Fruit fly (Drosophila melanogaster) whole organism, embryonic: ENCODE data around the gene CG7333.

Source experiments
- Aef1 ChIP-seq: fragments of 200-800 bp; sonication (Bioruptor generic); IDR thresholded peaks from 3 replicates; pipeline ENCODE4 v1.3.6; 2022; ENCODE audit warnings: missing biosample characterization, missing genetic modification characterization
- Antp ChIP-seq: fragments of 200-800 bp; sonication (Bioruptor generic); optimal IDR thresholded peaks from 3 replicates; lab custom pipeline; 2016; ENCODE audit warnings: missing biosample characterization, missing genetic modification characterization
- B-H2 ChIP-seq: fragments of 200-800 bp; sonication (Bioruptor generic); optimal IDR thresholded peaks from 2 replicates; lab custom pipeline; 2018; ENCODE audit warnings: missing biosample characterization, mild to moderate bottlenecking, missing genetic modification characterization
- CG10267 ChIP-seq: fragments of 200-800 bp; sonication (Bioruptor generic); optimal IDR thresholded peaks from 2 replicates; lab custom pipeline; 2018; ENCODE audit warnings: missing biosample characterization, mild to moderate bottlenecking, missing genetic modification characterization, moderate library complexity
- CG10366 ChIP-seq: fragments of 200-800 bp; sonication (Bioruptor generic); IDR thresholded peaks from 2 replicates; pipeline ENCODE4 v1.3.6; 2022; ENCODE audit warnings: missing biosample characterization, missing genetic modification characterization
- CG10543 ChIP-seq: fragments of 200-800 bp; sonication (Bioruptor generic); optimal IDR thresholded peaks from 3 replicates; lab custom pipeline; 2017; ENCODE audit warnings: missing biosample characterization, mild to moderate bottlenecking, missing genetic modification characterization, moderate library complexity
- CG10959 ChIP-seq: fragments of 200-800 bp; sonication (Bioruptor generic); IDR thresholded peaks from 2 replicates; pipeline ENCODE4 v1.3.6; 2022; ENCODE audit warnings: missing biosample characterization, missing genetic modification characterization
- CG11504 ChIP-seq: fragments of 200-800 bp; sonication (Bioruptor generic); optimal IDR thresholded peaks from 3 replicates; lab custom pipeline; 2019; ENCODE audit warnings: missing biosample characterization, mild to moderate bottlenecking, missing genetic modification characterization, moderate library complexity
- CG12659 ChIP-seq: fragments of 200-800 bp; sonication (Bioruptor generic); optimal IDR thresholded peaks from 3 replicates; lab custom pipeline; 2017; ENCODE audit warnings: mild to moderate bottlenecking, missing biosample characterization, missing genetic modification reagents, missing genetic modification characterization
- CG13287 ChIP-seq: fragments of 200-800 bp; sonication (Bioruptor generic); IDR thresholded peaks from 2 replicates; pipeline ENCODE4 v1.3.6; 2022; ENCODE audit warnings: missing biosample characterization, missing genetic modification characterization; ENCODE audit not compliant: partially characterized antibody
- CG14014 ChIP-seq: fragments of 200-800 bp; sonication (Bioruptor generic); IDR thresholded peaks from 2 replicates; pipeline ENCODE4 v1.3.6; 2022; ENCODE audit warnings: missing biosample characterization, missing genetic modification characterization
- CG14860 ChIP-seq: fragments of 200-800 bp; sonication (Bioruptor generic); IDR thresholded peaks from 3 replicates; pipeline ENCODE4 v1.3.6; 2022; ENCODE audit warnings: missing biosample characterization, missing genetic modification characterization; ENCODE audit not compliant: partially characterized antibody
- CG1602 ChIP-seq: fragments of 200-800 bp; sonication (Bioruptor generic); optimal IDR thresholded peaks from 3 replicates; lab custom pipeline; 2016; ENCODE audit warnings: missing biosample characterization, missing genetic modification characterization
- CG16779 ChIP-seq: fragments of 200-800 bp; sonication (Bioruptor generic); IDR thresholded peaks from 2 replicates; pipeline ENCODE4 v1.3.6; 2022; ENCODE audit warnings: missing biosample characterization, missing genetic modification characterization
- CG18011 ChIP-seq: fragments of 200-800 bp; sonication (Bioruptor generic); optimal IDR thresholded peaks from 2 replicates; lab custom pipeline; 2017; ENCODE audit warnings: missing biosample characterization, missing genetic modification characterization, mild to moderate bottlenecking, moderate library complexity, missing genotype
- CG6791 ChIP-seq: fragments of 200-800 bp; sonication (Bioruptor generic); IDR thresholded peaks from 3 replicates; pipeline ENCODE4 v1.3.6; 2022; ENCODE audit warnings: missing biosample characterization, missing genetic modification characterization; ENCODE audit not compliant: partially characterized antibody
- CG7963 ChIP-seq: fragments of 200-800 bp; sonication (Bioruptor generic); IDR thresholded peaks from 3 replicates; pipeline ENCODE4 v1.3.6; 2022; ENCODE audit warnings: missing biosample characterization, missing genetic modification characterization; ENCODE audit not compliant: partially characterized antibody
- Dad ChIP-seq: fragments of 200-800 bp; sonication (Bioruptor generic); optimal IDR thresholded peaks from 3 replicates; lab custom pipeline; 2016; ENCODE audit warnings: missing biosample characterization, missing genetic modification characterization
- Dek ChIP-seq: fragments of 200-800 bp; sonication (Bioruptor generic); optimal IDR thresholded peaks from 3 replicates; lab custom pipeline; 2019; ENCODE audit warnings: missing biosample characterization, mild to moderate bottlenecking, missing genetic modification characterization, moderate library complexity
- Dip3 ChIP-seq: fragments of 200-800 bp; sonication (Bioruptor generic); optimal IDR thresholded peaks from 3 replicates; lab custom pipeline; 2016; ENCODE audit warnings: missing biosample characterization, missing genetic modification characterization
- E2f2 ChIP-seq: fragments of 200-800 bp; sonication (Bioruptor generic); IDR thresholded peaks from 2 replicates; pipeline ENCODE4 v1.3.6; 2022; ENCODE audit warnings: missing biosample characterization, missing genetic modification characterization
- Elba2 ChIP-seq: fragments of 200-800 bp; sonication (Bioruptor generic); optimal IDR thresholded peaks from 3 replicates; lab custom pipeline; 2016; ENCODE audit warnings: missing biosample characterization, missing genetic modification characterization
- H2.0 ChIP-seq: fragments of 200-800 bp; sonication (Bioruptor generic); IDR thresholded peaks from 2 replicates; pipeline ENCODE4 v1.3.6; 2022; ENCODE audit warnings: missing biosample characterization, missing genetic modification characterization
- Lpt ChIP-seq: fragments of >200 bp; optimal IDR thresholded peaks from 2 replicates; lab custom pipeline; 2018; ENCODE audit warnings: missing biosample characterization, missing genetic modification characterization
- MESR4 ChIP-seq: fragments of 200-800 bp; sonication (Bioruptor generic); optimal IDR thresholded peaks from 2 replicates; lab custom pipeline; 2018; ENCODE audit warnings: missing biosample characterization, mild to moderate bottlenecking, missing genetic modification characterization, moderate library complexity
- Med ChIP-seq: fragments of 200-800 bp; sonication (Bioruptor generic); peaks from one replicate; lab custom pipeline; 2016; ENCODE audit warnings: missing biosample characterization, missing genetic modification characterization, mild to moderate bottlenecking, inconsistent platforms, moderate library complexity
- Ptx1 ChIP-seq: fragments of 200-800 bp; sonication (Bioruptor generic); IDR thresholded peaks from 2 replicates; pipeline ENCODE4 v1.3.6; 2022; ENCODE audit warnings: missing biosample characterization, missing genetic modification characterization
- Sry-β ChIP-seq: fragments of 200-800 bp; sonication (Bioruptor generic); optimal IDR thresholded peaks from 2 replicates; lab custom pipeline; 2018; ENCODE audit warnings: missing biosample characterization, mild to moderate bottlenecking, missing genetic modification characterization, moderate library complexity
- Sry-δ ChIP-seq: fragments of 200-800 bp; sonication (Bioruptor generic); optimal IDR thresholded peaks from 2 replicates; lab custom pipeline; 2016; ENCODE audit warnings: missing biosample characterization, missing genetic modification characterization
- amos ChIP-seq: fragments of 200-800 bp; sonication (Bioruptor generic); IDR thresholded peaks from 2 replicates; pipeline ENCODE4 v1.3.6; 2022; ENCODE audit warnings: missing biosample characterization, missing genetic modification characterization; ENCODE audit not compliant: partially characterized antibody
- ato ChIP-seq: fragments of 200-800 bp; sonication (Bioruptor generic); IDR thresholded peaks from 2 replicates; pipeline ENCODE4 v1.3.6; 2022; ENCODE audit warnings: missing biosample characterization, missing genetic modification characterization; ENCODE audit not compliant: partially characterized antibody
- bab2 ChIP-seq: fragments of 200-800 bp; sonication (Bioruptor generic); optimal IDR thresholded peaks from 2 replicates; lab custom pipeline; 2016; ENCODE audit warnings: missing biosample characterization, missing genetic modification characterization
- bbx ChIP-seq: fragments of 200-800 bp; sonication (Bioruptor generic); IDR thresholded peaks from 2 replicates; pipeline ENCODE4 v1.3.6; 2022; ENCODE audit warnings: missing biosample characterization, missing genetic modification characterization; ENCODE audit not compliant: partially characterized antibody
- dimm ChIP-seq: fragments of 200-800 bp; sonication (Bioruptor generic); IDR thresholded peaks from 2 replicates; pipeline ENCODE4 v1.3.6; 2022; ENCODE audit warnings: missing biosample characterization, missing genetic modification characterization
- dysf ChIP-seq: fragments of 200-800 bp; sonication (Bioruptor generic); IDR thresholded peaks from 3 replicates; pipeline ENCODE4 v1.3.6; 2022; ENCODE audit warnings: missing biosample characterization, missing genetic modification characterization
- gro ChIP-seq: fragments of 200-800 bp; sonication (Bioruptor generic); optimal IDR thresholded peaks from 2 replicates; lab custom pipeline; 2016; ENCODE audit warnings: missing biosample characterization, missing genetic modification characterization
- hkb ChIP-seq, 2 experiments: fragments of 200-800 bp in 1 of 2; fragments of >200 bp in 1 of 2; sonication (Bioruptor generic) in 1 of 2; IDR thresholded peaks in 1 of 2; optimal IDR thresholded peaks in 1 of 2; 2 replicates each; pipeline versions ENCODE4 v1.3.6 to Lab custom; 2017 to 2022; ENCODE audit warnings: missing biosample characterization in 1 of 2, missing genetic modification characterization in 1 of 2
- ken ChIP-seq: fragments of 200-800 bp; sonication (Bioruptor generic); IDR thresholded peaks from 3 replicates; pipeline ENCODE4 v1.3.6; 2022; ENCODE audit warnings: missing biosample characterization, missing genetic modification characterization
- lov ChIP-seq, 2 experiments: fragments of 200-800 bp in 1 of 2; fragments of >200 bp in 1 of 2; sonication (Bioruptor generic) in 1 of 2; IDR thresholded peaks in 1 of 2; optimal IDR thresholded peaks in 1 of 2; 2 replicates in 1 of 2; 3 replicates in 1 of 2; pipeline versions ENCODE4 v1.3.6 to Lab custom; 2017 to 2022; ENCODE audit warnings: missing biosample characterization in 1 of 2, missing genetic modification characterization in 1 of 2
- maf-S ChIP-seq: fragments of 200-800 bp; sonication (Bioruptor generic); optimal IDR thresholded peaks from 2 replicates; lab custom pipeline; 2016; ENCODE audit warnings: missing biosample characterization, missing genetic modification characterization
- mam ChIP-seq: fragments of 200-800 bp; sonication (Bioruptor generic); optimal IDR thresholded peaks from 3 replicates; lab custom pipeline; 2016; ENCODE audit warnings: missing biosample characterization, missing genetic modification characterization
- pfk ChIP-seq: fragments of 200-800 bp; sonication (Bioruptor generic); optimal IDR thresholded peaks from 2 replicates; lab custom pipeline; 2018; ENCODE audit warnings: missing biosample characterization, mild to moderate bottlenecking, missing genetic modification characterization, moderate library complexity
- psq ChIP-seq: fragments of 200-800 bp; sonication (Bioruptor generic); optimal IDR thresholded peaks from 2 replicates; lab custom pipeline; 2017; ENCODE audit warnings: missing biosample characterization, missing genetic modification characterization
- ro ChIP-seq: fragments of 200-800 bp; sonication (Bioruptor generic); IDR thresholded peaks from 2 replicates; pipeline ENCODE4 v1.3.6; 2022; ENCODE audit warnings: missing biosample characterization, missing genetic modification characterization
- salm ChIP-seq: fragments of 200-800 bp; sonication (Bioruptor generic); optimal IDR thresholded peaks from 2 replicates; lab custom pipeline; 2018; ENCODE audit warnings: missing biosample characterization, mild to moderate bottlenecking, missing genetic modification characterization
- sens ChIP-seq: fragments of 200-800 bp; sonication (Bioruptor generic); peaks from one replicate; lab custom pipeline; 2016; ENCODE audit warnings: missing biosample characterization, missing genetic modification characterization
- stwl ChIP-seq: fragments of 200-800 bp; sonication (Bioruptor generic); optimal IDR thresholded peaks from 3 replicates; lab custom pipeline; 2018; ENCODE audit warnings: missing biosample characterization, mild to moderate bottlenecking, missing genetic modification characterization, moderate library complexity
- tll ChIP-seq, 2 experiments: fragments of 200-800 bp in 1 of 2; fragments of >200 bp in 1 of 2; sonication (Bioruptor generic) in 1 of 2; optimal IDR thresholded peaks; 2 replicates each; lab custom pipeline; 2017 to 2019; ENCODE audit warnings: missing biosample characterization in 2 of 2, missing genetic modification characterization in 2 of 2, mild to moderate bottlenecking in 1 of 2, moderate library complexity in 1 of 2
- tna ChIP-seq: fragments of 200-800 bp; sonication (Bioruptor generic); IDR thresholded peaks from 2 replicates; pipeline ENCODE4 v1.3.6; 2022; ENCODE audit warnings: missing biosample characterization, missing genetic modification characterization; ENCODE audit not compliant: partially characterized antibody
- usp ChIP-seq: fragments of >200 bp; optimal IDR thresholded peaks from 2 replicates; lab custom pipeline; 2017; ENCODE audit warnings: missing biosample characterization, missing genetic modification characterization

Gene CG7333

DNA sequence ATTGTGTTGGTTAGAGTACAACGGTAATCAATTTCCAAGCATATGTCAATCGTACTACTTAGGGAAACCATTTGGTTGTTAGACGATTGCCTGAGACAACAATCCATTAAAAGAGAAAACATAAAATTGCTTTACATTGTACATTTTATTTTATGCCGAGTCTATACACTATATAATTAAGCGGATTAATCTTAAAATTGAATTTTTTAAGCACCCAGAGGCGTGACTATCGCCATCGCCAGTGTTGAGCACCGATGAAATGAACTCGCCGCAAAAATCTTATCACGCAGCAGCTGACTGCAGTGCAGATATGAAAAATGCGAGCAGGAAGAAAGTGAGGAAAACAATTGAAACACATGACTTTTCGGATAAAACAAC is 42.4 kb downstream of the CG7333 start (continued):
- TF ChIP-seq gro (peak; percentile 19), Dip3 (no peak), mam (no peak), Sry-β (no peak), Dad (GFP tag; lab: Kevin White, UChicago) (no peak), ro (GFP tag; lab: Robert Waterston, UW) (no peak), CG11504 (no peak), tll (GFP tag; optimal IDR thresholded peaks at IDR 0.05; lab: Kevin White, UChicago) (no peak), CG14014 (GFP tag; lab: Robert Waterston, UW) (0 out of 2 replicates have a peak, but pooled peaks have one; percentile 21), maf-S (GFP tag; lab: Kevin White, UChicago) (no peak), dimm (no peak), Sry-δ (peak; percentile 57), Lpt (GFP tag; lab: Kevin White, UChicago) (no peak), Dek (no peak), MESR4 (GFP tag; lab: Kevin White, UChicago) (no peak), CG12659 (GFP tag; lab: Kevin White, UChicago) (peak; percentile 12), CG10543 (GFP tag; lab: Kevin White, UChicago) (no peak), CG10959 (GFP tag; lab: Robert Waterston, UW) (no peak), amos (GFP tag; lab: Robert Waterston, UW) (peak; percentile 76; the same call in 1 of the 2 replicates), ato (GFP tag; lab: Robert Waterston, UW) (peak; percentile 76), dysf (GFP tag; lab: Robert Waterston, UW) (no peak), Aef1 (GFP tag; lab: Robert Waterston, UW) (no peak), sens (GFP tag; lab: Kevin White, UChicago) (peak; percentile 87), CG13287 (GFP tag; lab: Robert Waterston, UW) (peak; percentile 80), H2.0 (no peak), CG7963 (peak; percentile 69; the same call in 2 of the 3 replicates), bbx (GFP tag; lab: Robert Waterston, UW) (peak; percentile 88), Antp (GFP tag; lab: Kevin White, UChicago) (no peak), bab2 (GFP tag; lab: Kevin White, UChicago) (peak; percentile 16), CG6791 (GFP tag; lab: Robert Waterston, UW) (peak; percentile 91), CG16779 (GFP tag; lab: Robert Waterston, UW) (no peak), E2f2 (peak; percentile 70), pfk (GFP tag; lab: Kevin White, UChicago) (no peak), Elba2 (GFP tag; lab: Kevin White, UChicago) (no peak), Med (no peak), hkb (optimal IDR thresholded peaks at IDR 0.05; lab: Kevin White, UChicago) (no peak), hkb (GFP tag; IDR thresholded peaks at IDR 0.05; lab: Robert Waterston, UW) (no peak), B-H2 (GFP tag; lab: Kevin White, UChicago) (peak; percentile 8), stwl (tag; lab: Kevin White, UChicago) (peak; percentile 97), tna (peak; percentile 36), CG10267 (tag; lab: Kevin White, UChicago) (peak; percentile 87), usp (GFP tag; lab: Kevin White, UChicago) (no peak), CG10366 (peak; percentile 11; the same call in 1 of the 2 replicates), CG1602 (no peak), CG14860 (GFP tag; lab: Robert Waterston, UW) (peak; percentile 68), ken (GFP tag; lab: Robert Waterston, UW) (no peak), psq (GFP tag; lab: Kevin White, UChicago) (no peak), salm (tag; lab: Kevin White, UChicago) (no peak), CG18011 (peak; percentile 84), Ptx1 (no peak), lov (optimal IDR thresholded peaks at IDR 0.05; lab: Kevin White, UChicago) (no peak), lov (GFP tag; IDR thresholded peaks at IDR 0.05; lab: Robert Waterston, UW) (no peak)
